Worm (Caenorhabditis elegans): Measurements from ENCODE around the gene C23G10.2.

C23G10.2 gene

DNA sequence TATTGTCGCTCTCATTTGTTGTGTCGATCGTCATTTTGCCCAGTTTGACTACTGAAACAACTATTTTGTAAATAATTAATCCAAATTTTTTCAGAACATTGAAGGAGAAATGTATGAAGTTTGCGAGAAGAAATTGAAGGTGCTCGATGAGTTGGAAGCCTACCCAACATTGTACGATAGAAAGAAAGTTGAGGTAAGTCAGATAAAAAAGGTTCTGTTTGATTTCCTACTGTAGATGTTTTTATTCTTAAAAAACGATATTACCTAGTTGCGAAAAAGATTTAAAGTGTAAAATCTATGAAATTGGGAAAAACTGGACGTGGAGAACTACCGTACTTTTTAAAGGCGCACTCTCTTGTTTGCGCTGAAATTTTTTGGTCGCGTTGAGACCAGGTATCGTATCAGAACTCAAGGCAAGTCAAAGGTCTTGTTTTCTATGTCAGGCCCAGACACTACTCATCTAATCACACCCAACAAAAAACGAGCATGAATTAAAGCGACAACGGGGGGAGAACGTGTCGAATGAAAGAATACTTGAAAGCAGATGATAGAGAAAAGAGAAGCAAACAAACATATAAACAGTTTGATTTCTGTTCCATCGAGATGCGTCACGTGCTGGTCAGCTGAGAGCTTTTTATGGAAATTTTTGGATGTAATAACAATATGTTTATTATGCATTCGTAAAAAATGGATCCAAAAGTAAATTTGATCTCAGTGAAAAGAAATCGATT is 39.2 kb upstream of the C23G10.2 start, which contains the start of gene efk-1:
efk-1 (minus strand) TSS at position 51 of the 731 bp plus-strand sequence.
- TF ChIP-seq scrt-1 (GFP tag; IDR thresholded peaks at IDR 0.05) (no peak), hmbx-1 (tag; optimal IDR thresholded peaks at IDR 0.05) (no peak), hnd-1 (tag; optimal IDR thresholded peaks at IDR 0.05) (no peak)

DNA sequence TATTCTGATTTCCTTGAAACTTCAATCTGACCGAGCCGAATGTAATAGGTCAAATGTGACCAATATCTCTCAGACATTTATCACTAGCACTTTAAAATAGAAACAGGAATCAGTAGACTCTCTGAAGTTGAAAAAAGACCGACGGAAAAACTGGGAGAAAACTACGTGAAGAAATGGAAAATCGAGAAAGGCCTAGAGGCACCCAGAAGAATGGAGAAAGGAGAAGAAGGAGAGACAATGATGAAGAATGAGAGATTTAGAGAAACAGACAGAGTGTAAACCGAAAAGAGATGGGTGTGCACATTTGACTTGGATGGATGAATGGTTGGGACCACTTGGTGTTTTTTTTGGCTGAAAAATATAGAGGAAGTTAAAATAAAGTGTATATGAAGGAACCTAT is 37.8 kb upstream of the C23G10.2 start:
- TF ChIP-seq F13C5.2 (tag; optimal IDR thresholded peaks at IDR 0.05) (peak; percentile 12), aly-1 (tag; optimal IDR thresholded peaks at IDR 0.05) (no peak)

DNA sequence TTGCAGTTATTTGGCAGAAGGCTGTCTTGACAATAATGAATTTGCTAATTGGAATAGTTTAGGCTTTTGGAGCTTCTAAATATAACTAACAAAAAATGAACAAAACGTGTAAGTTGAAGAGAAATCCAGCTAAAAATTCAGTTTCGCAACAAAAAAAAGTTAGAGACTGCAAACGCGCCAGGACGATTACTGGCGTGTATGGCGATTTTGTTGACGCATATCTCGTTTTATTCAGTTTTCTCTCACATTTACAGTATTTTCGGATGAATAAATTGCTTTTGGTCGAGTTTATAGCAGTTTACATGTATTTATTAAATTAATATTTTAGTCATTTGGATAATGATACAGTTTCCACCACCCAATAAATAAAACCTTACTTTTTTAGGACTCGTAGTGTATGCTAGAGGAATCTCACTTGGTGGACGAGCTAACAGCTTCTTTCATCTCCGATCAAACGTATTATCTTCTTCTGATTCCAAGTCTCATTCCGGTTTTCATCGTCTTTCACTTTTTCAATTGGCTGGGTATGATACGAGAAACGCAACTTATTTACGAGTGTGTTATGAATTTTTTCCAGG is 34.8 kb upstream of the C23G10.2 start, which contains the start of the genes abcf-3 and F42A10.5:
abcf-3 (plus strand) TSS at position 384 of the 578 bp plus-strand sequence.
F42A10.5 (minus strand) TSS at position 458 of the 578 bp plus-strand sequence.
- TF ChIP-seq tra-4 (tag; optimal IDR thresholded peaks at IDR 0.05) (no peak), hmg-4 (GFP tag; optimal IDR thresholded peaks at IDR 0.05) (no peak), tbx-11 (GFP tag; IDR thresholded peaks at IDR 0.05) (no peak), ceh-13 (GFP tag; optimal IDR thresholded peaks at IDR 0.05) (no peak), aly-1 (tag; optimal IDR thresholded peaks at IDR 0.05) (no peak), ceh-36 (tag; optimal IDR thresholded peaks at IDR 0.05) (no peak), F13C5.2 (tag; optimal IDR thresholded peaks at IDR 0.05) (no peak), ets-7 (tag; optimal IDR thresholded peaks at IDR 0.05) (no peak), hnd-1 (tag; optimal IDR thresholded peaks at IDR 0.05) (no peak), B0310.2 (tag; optimal IDR thresholded peaks at IDR 0.05) (no peak)

DNA sequence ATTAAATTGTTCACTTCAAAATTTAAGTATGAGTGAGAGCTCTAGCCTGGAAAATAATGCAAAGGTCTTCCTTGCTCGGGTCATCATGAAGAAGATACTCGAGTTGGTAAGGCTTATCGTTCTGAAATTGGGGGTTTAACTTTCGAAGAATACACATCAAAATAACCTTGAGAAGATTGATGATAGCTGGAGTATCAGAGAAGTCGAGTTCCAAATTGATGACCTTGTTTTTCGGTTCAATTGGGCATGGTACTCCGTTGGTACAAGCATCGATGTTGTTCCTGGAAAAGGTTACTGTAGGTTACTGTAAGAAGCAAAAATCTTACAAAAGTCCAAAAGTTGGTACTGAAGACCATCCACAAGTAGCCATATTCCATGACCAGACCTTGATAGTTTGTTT is 31.7 kb upstream of the C23G10.2 start:
- no peak for TF ChIP-seq scrt-1 (GFP tag; IDR thresholded peaks at IDR 0.05)
- no peak for TF ChIP-seq flt-1 (GFP tag; IDR thresholded peaks at IDR 0.05)
- no peak for TF ChIP-seq tbx-37 (GFP tag; conservative IDR thresholded peaks at IDR 0.05)
- no peak for TF ChIP-seq tbx-11 (GFP tag; IDR thresholded peaks at IDR 0.05)
- TF ChIP-seq sea-1 (GFP tag; conservative IDR thresholded peaks at IDR 0.05): no peak
- TF ChIP-seq ets-7 (tag; optimal IDR thresholded peaks at IDR 0.05): no peak
- TF ChIP-seq hmg-4 (GFP tag; optimal IDR thresholded peaks at IDR 0.05): no peak
- no peak for TF ChIP-seq ama-1 (optimal IDR thresholded peaks at IDR 0.05)
- no peak for TF ChIP-seq ceh-36 (tag; optimal IDR thresholded peaks at IDR 0.05)
- no peak for TF ChIP-seq pes-1 (GFP tag; IDR thresholded peaks at IDR 0.05)
- no peak for TF ChIP-seq hmbx-1 (tag; optimal IDR thresholded peaks at IDR 0.05)
- TF ChIP-seq aly-1 (tag; optimal IDR thresholded peaks at IDR 0.05): no peak
- no peak for TF ChIP-seq B0310.2 (tag; optimal IDR thresholded peaks at IDR 0.05)
- no peak for TF ChIP-seq hnd-1 (tag; optimal IDR thresholded peaks at IDR 0.05)
- no peak for TF ChIP-seq ceh-13 (GFP tag; optimal IDR thresholded peaks at IDR 0.05)
- TF ChIP-seq tra-4 (tag; optimal IDR thresholded peaks at IDR 0.05): no peak
- no peak for TF ChIP-seq F13C5.2 (tag; optimal IDR thresholded peaks at IDR 0.05)

DNA sequence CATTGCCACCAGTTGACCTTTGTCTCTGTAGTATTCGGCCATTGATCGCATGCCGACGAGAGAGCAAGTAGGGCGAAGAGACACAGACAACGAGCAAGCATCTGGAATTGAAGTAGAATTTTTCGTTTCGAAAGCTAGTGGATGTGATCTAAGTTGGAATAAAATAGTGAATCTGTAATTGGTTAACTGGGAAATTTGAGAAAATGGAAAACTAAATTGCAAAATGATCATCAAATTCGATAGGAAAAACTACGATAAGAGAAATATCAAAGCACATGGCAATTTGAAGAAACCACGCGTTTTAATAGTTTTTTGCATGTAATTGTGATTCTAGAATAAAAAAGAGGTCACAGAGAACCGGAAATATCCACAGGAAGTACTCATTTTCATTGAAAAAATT is 31.1 kb upstream of the C23G10.2 start, which contains the start of gene F42A10.6:
F42A10.6 (minus strand) TSS at position 101 of the 400 bp plus-strand sequence.
- TF ChIP-seq flt-1 (GFP tag; IDR thresholded peaks at IDR 0.05): no peak
- no peak for TF ChIP-seq ama-1 (optimal IDR thresholded peaks at IDR 0.05)
- TF ChIP-seq F13C5.2 (tag; optimal IDR thresholded peaks at IDR 0.05): no peak
- TF ChIP-seq hmbx-1 (tag; optimal IDR thresholded peaks at IDR 0.05): no peak
- TF ChIP-seq tbx-11 (GFP tag; IDR thresholded peaks at IDR 0.05): no peak
- TF ChIP-seq tra-4 (tag; optimal IDR thresholded peaks at IDR 0.05): no peak
- TF ChIP-seq ets-7 (tag; optimal IDR thresholded peaks at IDR 0.05): no peak
- no peak for TF ChIP-seq pes-1 (GFP tag; IDR thresholded peaks at IDR 0.05)
- no peak for TF ChIP-seq tbx-37 (GFP tag; conservative IDR thresholded peaks at IDR 0.05)

DNA sequence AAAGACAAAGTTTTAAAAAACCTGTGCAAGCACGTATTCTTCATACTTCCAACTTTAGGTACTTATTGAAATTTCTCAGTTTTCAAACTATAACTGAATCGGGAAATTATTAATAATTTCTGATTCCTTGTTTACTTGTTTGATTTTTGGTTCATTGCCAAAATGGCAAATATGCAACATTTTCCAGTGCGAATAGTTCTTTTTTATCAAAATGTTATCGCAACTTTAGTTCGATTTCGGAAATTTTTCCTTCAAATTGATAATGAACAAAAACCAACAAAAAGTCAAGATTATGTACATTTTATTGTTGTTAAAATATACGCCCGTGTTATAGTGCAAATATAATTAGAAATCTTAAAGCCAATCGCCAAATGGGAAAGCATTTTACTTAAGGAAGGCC is 30.2 kb upstream of the C23G10.2 start:
- TF ChIP-seq ama-1 (optimal IDR thresholded peaks at IDR 0.05) (no peak), tbx-11 (GFP tag; IDR thresholded peaks at IDR 0.05) (no peak), hmg-4 (GFP tag; optimal IDR thresholded peaks at IDR 0.05) (no peak), hnd-1 (tag; optimal IDR thresholded peaks at IDR 0.05) (no peak), flt-1 (GFP tag; IDR thresholded peaks at IDR 0.05) (no peak), scrt-1 (GFP tag; IDR thresholded peaks at IDR 0.05) (no peak), pes-1 (GFP tag; IDR thresholded peaks at IDR 0.05) (no peak), ceh-36 (tag; optimal IDR thresholded peaks at IDR 0.05) (no peak), F13C5.2 (tag; optimal IDR thresholded peaks at IDR 0.05) (no peak), B0310.2 (tag; optimal IDR thresholded peaks at IDR 0.05) (no peak), hmbx-1 (tag; optimal IDR thresholded peaks at IDR 0.05) (no peak), tbx-37 (GFP tag; conservative IDR thresholded peaks at IDR 0.05) (no peak), sea-1 (GFP tag; conservative IDR thresholded peaks at IDR 0.05) (no peak), aly-1 (tag; optimal IDR thresholded peaks at IDR 0.05) (no peak), tra-4 (tag; optimal IDR thresholded peaks at IDR 0.05) (no peak), ets-7 (tag; optimal IDR thresholded peaks at IDR 0.05) (no peak), ceh-13 (GFP tag; optimal IDR thresholded peaks at IDR 0.05) (no peak)

DNA sequence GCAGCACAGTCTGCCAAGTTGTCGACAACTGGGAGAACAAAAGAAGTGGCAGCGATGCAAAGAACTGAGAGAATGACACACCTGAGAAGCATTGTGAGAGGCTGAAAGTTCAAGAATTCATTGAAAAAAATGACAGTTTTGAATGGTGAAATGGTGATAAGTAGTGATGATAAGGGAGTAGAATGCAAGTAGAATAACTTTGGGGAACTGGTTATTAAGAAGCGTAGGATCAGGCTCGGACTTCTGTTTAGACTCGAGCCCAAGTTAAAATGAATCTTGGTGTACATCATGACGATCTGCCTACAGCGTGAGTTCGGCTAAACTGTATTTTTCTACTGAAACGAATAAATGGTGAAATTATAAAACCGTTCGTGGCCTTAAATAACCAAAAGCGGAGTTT is 29.3 kb upstream of the C23G10.2 start, which contains the start of gene F42A10.7:
F42A10.7 (minus strand) TSS at position 101 of the 400 bp plus-strand sequence.
- no peak for TF ChIP-seq pes-1 (GFP tag; IDR thresholded peaks at IDR 0.05)
- TF ChIP-seq hnd-1 (tag; optimal IDR thresholded peaks at IDR 0.05): no peak
- no peak for TF ChIP-seq F13C5.2 (tag; optimal IDR thresholded peaks at IDR 0.05)
- TF ChIP-seq B0310.2 (tag; optimal IDR thresholded peaks at IDR 0.05): no peak
- TF ChIP-seq flt-1 (GFP tag; IDR thresholded peaks at IDR 0.05): no peak
- no peak for TF ChIP-seq scrt-1 (GFP tag; IDR thresholded peaks at IDR 0.05)
- no peak for TF ChIP-seq ama-1 (optimal IDR thresholded peaks at IDR 0.05)
- TF ChIP-seq sea-1 (GFP tag; conservative IDR thresholded peaks at IDR 0.05): no peak
- no peak for TF ChIP-seq ceh-13 (GFP tag; optimal IDR thresholded peaks at IDR 0.05)
- no peak for TF ChIP-seq ceh-36 (tag; optimal IDR thresholded peaks at IDR 0.05)
- TF ChIP-seq hmg-4 (GFP tag; optimal IDR thresholded peaks at IDR 0.05): no peak
- no peak for TF ChIP-seq aly-1 (tag; optimal IDR thresholded peaks at IDR 0.05)
- no peak for TF ChIP-seq hmbx-1 (tag; optimal IDR thresholded peaks at IDR 0.05)
- TF ChIP-seq tbx-37 (GFP tag; conservative IDR thresholded peaks at IDR 0.05): no peak
- TF ChIP-seq ets-7 (tag; optimal IDR thresholded peaks at IDR 0.05): no peak
- no peak for TF ChIP-seq tbx-11 (GFP tag; IDR thresholded peaks at IDR 0.05)
- TF ChIP-seq tra-4 (tag; optimal IDR thresholded peaks at IDR 0.05): no peak
